Fruit fly (Drosophila melanogaster) whole organism, prepupa: ENCODE measurements around the gene CG15818.

ENCODE experiments used
- Blimp-1 ChIP-seq: fragments of 200-800 bp; sonication (Bioruptor generic); optimal IDR thresholded peaks from 3 replicates; lab custom pipeline; 2017; ENCODE audit warnings: missing biosample characterization, missing genetic modification characterization, mild to moderate bottlenecking, moderate library complexity, missing genetic modification reagents
- CG10631 ChIP-seq: fragments of 200-800 bp; sonication (Bioruptor generic); optimal IDR thresholded peaks from 2 replicates; lab custom pipeline; 2016; ENCODE audit warnings: missing biosample characterization, missing genetic modification characterization
- CG10669 ChIP-seq: fragments of 200-800 bp; sonication (Bioruptor generic); optimal IDR thresholded peaks from 3 replicates; lab custom pipeline; 2018; ENCODE audit warnings: missing biosample characterization, mild to moderate bottlenecking, missing genetic modification characterization, moderate library complexity
- CG11294 ChIP-seq: fragments of 200-800 bp; sonication (Bioruptor generic); IDR thresholded peaks from 2 replicates; pipeline ENCODE4 v1.3.6; 2022; ENCODE audit warnings: missing biosample characterization, missing genetic modification characterization
- CG11762 ChIP-seq: fragments of 200-800 bp; sonication (Bioruptor generic); optimal IDR thresholded peaks from 3 replicates; lab custom pipeline; 2016; ENCODE audit warnings: missing biosample characterization, missing genetic modification characterization; ENCODE audit not compliant: insufficient read depth
- CG11902 ChIP-seq: fragments of 200-800 bp; sonication (Bioruptor generic); optimal IDR thresholded peaks from 3 replicates; lab custom pipeline; 2016; ENCODE audit warnings: missing biosample characterization, missing genetic modification characterization
- CG15336 ChIP-seq: fragments of 200-800 bp; sonication (Bioruptor generic); IDR thresholded peaks from 2 replicates; pipeline ENCODE4 v1.3.6; 2022; ENCODE audit warnings: missing biosample characterization, missing genetic modification characterization
- CG1621 ChIP-seq: fragments of 200-800 bp; sonication (Bioruptor generic); optimal IDR thresholded peaks from 3 replicates; lab custom pipeline; 2018; ENCODE audit warnings: missing biosample characterization, mild to moderate bottlenecking, missing genetic modification characterization
- CG16779 ChIP-seq: fragments of 200-800 bp; sonication (Bioruptor generic); optimal IDR thresholded peaks from 3 replicates; lab custom pipeline; 2017; ENCODE audit warnings: missing biosample characterization, mild to moderate bottlenecking, missing genetic modification characterization
- CG31627 ChIP-seq: fragments of 200-800 bp; sonication (Bioruptor generic); optimal IDR thresholded peaks from 3 replicates; lab custom pipeline; 2016; ENCODE audit warnings: missing biosample characterization, missing genetic modification characterization
- CG32006 ChIP-seq: fragments of 200-800 bp; sonication (Bioruptor generic); optimal IDR thresholded peaks from 3 replicates; lab custom pipeline; 2017; ENCODE audit warnings: missing biosample characterization, mild to moderate bottlenecking, missing genetic modification characterization
- CG34406 ChIP-seq: fragments of 200-800 bp; sonication (Bioruptor generic); optimal IDR thresholded peaks from 3 replicates; lab custom pipeline; 2016; ENCODE audit warnings: missing biosample characterization, missing genetic modification characterization
- CG3919 ChIP-seq: fragments of 200-800 bp; sonication (Bioruptor generic); optimal IDR thresholded peaks from 3 replicates; lab custom pipeline; 2016; ENCODE audit warnings: missing biosample characterization, missing genetic modification characterization
- CG4318 ChIP-seq: fragments of 200-800 bp; sonication (Bioruptor generic); optimal IDR thresholded peaks from 3 replicates; lab custom pipeline; 2017; ENCODE audit warnings: missing biosample characterization, mild to moderate bottlenecking, missing genetic modification characterization
- CG6163 ChIP-seq: fragments of 200-800 bp; sonication (Bioruptor generic); IDR thresholded peaks from 3 replicates; pipeline ENCODE4 v1.3.6; 2022; ENCODE audit warnings: missing biosample characterization, missing genetic modification characterization
- CG6276 ChIP-seq: fragments of 200-800 bp; sonication (Bioruptor generic); optimal IDR thresholded peaks from 2 replicates; lab custom pipeline; 2017; ENCODE audit warnings: missing biosample characterization, mild to moderate bottlenecking, missing genetic modification characterization
- CG6792 ChIP-seq: fragments of 200-800 bp; sonication (Bioruptor generic); optimal IDR thresholded peaks from 3 replicates; lab custom pipeline; 2016; ENCODE audit warnings: missing biosample characterization, missing genetic modification characterization
- CG6808 ChIP-seq: fragments of 200-800 bp; sonication (Bioruptor generic); optimal IDR thresholded peaks from 3 replicates; lab custom pipeline; 2017; ENCODE audit warnings: missing biosample characterization, missing genetic modification characterization, mild to moderate bottlenecking, moderate library complexity, missing genetic modification reagents
- CG6854 ChIP-seq: fragments of 200-800 bp; sonication (Bioruptor generic); optimal IDR thresholded peaks from 2 replicates; lab custom pipeline; 2017; ENCODE audit warnings: missing biosample characterization, mild to moderate bottlenecking, missing genetic modification characterization
- CG7368 ChIP-seq: fragments of 200-800 bp; sonication (Bioruptor generic); optimal IDR thresholded peaks from 3 replicates; lab custom pipeline; 2016; ENCODE audit warnings: missing biosample characterization, missing genetic modification characterization
- CG8119 ChIP-seq: fragments of 200-800 bp; sonication (Bioruptor generic); IDR thresholded peaks from 3 replicates; pipeline ENCODE4 v1.3.6; 2022; ENCODE audit warnings: missing biosample characterization, missing genetic modification characterization
- CG8319 ChIP-seq: fragments of 200-800 bp; sonication (Bioruptor generic); optimal IDR thresholded peaks from 3 replicates; lab custom pipeline; 2016; ENCODE audit warnings: missing biosample characterization, missing genetic modification characterization
- CG9139 ChIP-seq: fragments of 200-800 bp; sonication (Bioruptor generic); optimal IDR thresholded peaks from 3 replicates; lab custom pipeline; 2017; ENCODE audit warnings: missing biosample characterization, mild to moderate bottlenecking, missing genetic modification characterization
- Eip75B ChIP-seq: fragments of 200-800 bp; sonication (Bioruptor generic); optimal IDR thresholded peaks from 3 replicates; lab custom pipeline; 2016; ENCODE audit warnings: missing biosample characterization, missing genetic modification characterization
- Eip78C ChIP-seq: fragments of 200-800 bp; sonication (Bioruptor generic); peaks from one replicate; lab custom pipeline; 2016; ENCODE audit warnings: missing biosample characterization, missing genetic modification characterization
- Ets21C ChIP-seq: fragments of 200-800 bp; sonication (Bioruptor generic); optimal IDR thresholded peaks from 3 replicates; lab custom pipeline; 2016; ENCODE audit warnings: missing biosample characterization, missing genetic modification characterization
- Ets96B ChIP-seq: fragments of 200-800 bp; optimal IDR thresholded peaks from 2 replicates; lab custom pipeline; 2019; ENCODE audit warnings: missing biosample characterization, mild to moderate bottlenecking, missing genetic modification characterization, moderate library complexity
- Gug ChIP-seq: fragments of 200-800 bp; sonication (Bioruptor generic); IDR thresholded peaks from 2 replicates; pipeline ENCODE4 v1.3.6; 2022; ENCODE audit warnings: missing biosample characterization, missing genetic modification characterization
- Hr38 ChIP-seq: sonication (Bioruptor generic); optimal IDR thresholded peaks from 2 replicates; lab custom pipeline; 2016; ENCODE audit warnings: missing biosample characterization, missing genetic modification characterization
- Hr39 ChIP-seq: fragments of 200-800 bp; sonication (Bioruptor generic); optimal IDR thresholded peaks from 2 replicates; lab custom pipeline; 2016; ENCODE audit warnings: missing biosample characterization, missing genetic modification characterization
- Lpt ChIP-seq: fragments of 200-800 bp; sonication (Bioruptor generic); optimal IDR thresholded peaks from 3 replicates; lab custom pipeline; 2016; ENCODE audit warnings: missing biosample characterization, missing genetic modification characterization
- Met ChIP-seq: fragments of 200-800 bp; sonication (Bioruptor generic); optimal IDR thresholded peaks from 3 replicates; lab custom pipeline; 2016; ENCODE audit warnings: missing biosample characterization, missing genetic modification characterization
- OdsH ChIP-seq: fragments of 200-800 bp; sonication (Bioruptor generic); optimal IDR thresholded peaks from 3 replicates; lab custom pipeline; 2016; ENCODE audit warnings: missing biosample characterization, missing genetic modification characterization
- Smox ChIP-seq: fragments of 200-800 bp; sonication (Bioruptor generic); optimal IDR thresholded peaks from 3 replicates; lab custom pipeline; 2016; ENCODE audit warnings: missing biosample characterization, missing genetic modification characterization
- Sox102F ChIP-seq: fragments of 200-800 bp; sonication (Bioruptor generic); optimal IDR thresholded peaks from 2 replicates; lab custom pipeline; 2016; ENCODE audit warnings: missing biosample characterization, mild to moderate bottlenecking, missing genetic modification characterization
- Sox14 ChIP-seq: fragments of 200-800 bp; sonication (Bioruptor generic); optimal IDR thresholded peaks from 3 replicates; lab custom pipeline; 2016; ENCODE audit warnings: missing biosample characterization, missing genetic modification characterization
- Sox15 ChIP-seq: fragments of 200-800 bp; sonication (Bioruptor generic); optimal IDR thresholded peaks from 3 replicates; lab custom pipeline; 2016; ENCODE audit warnings: missing biosample characterization, missing genetic modification characterization
- achi ChIP-seq: fragments of 200-800 bp; sonication (Bioruptor generic); optimal IDR thresholded peaks from 3 replicates; lab custom pipeline; 2016; ENCODE audit warnings: missing biosample characterization, missing genetic modification characterization
- acj6 ChIP-seq: fragments of 200-800 bp; sonication (Bioruptor generic); optimal IDR thresholded peaks from 3 replicates; lab custom pipeline; 2016; ENCODE audit warnings: missing biosample characterization, missing genetic modification characterization
- cyc ChIP-seq: fragments of 200-800 bp; sonication (Bioruptor generic); optimal IDR thresholded peaks from 3 replicates; lab custom pipeline; 2016; ENCODE audit warnings: missing biosample characterization, missing genetic modification characterization
- dsx ChIP-seq: fragments of 200-800 bp; optimal IDR thresholded peaks from 3 replicates; lab custom pipeline; 2019; ENCODE audit warnings: missing biosample characterization, mild to moderate bottlenecking, missing genetic modification characterization, moderate library complexity; ENCODE audit not compliant: poor library complexity, severe bottlenecking
- eg ChIP-seq: fragments of 200-800 bp; sonication (Bioruptor generic); IDR thresholded peaks from 3 replicates; pipeline ENCODE4 v1.3.6; 2022; ENCODE audit warnings: missing biosample characterization, missing genetic modification characterization
- fd59A ChIP-seq: fragments of 200-800 bp; sonication (Bioruptor generic); optimal IDR thresholded peaks from 2 replicates; lab custom pipeline; 2017; ENCODE audit warnings: missing biosample characterization, mild to moderate bottlenecking, missing genetic modification characterization, missing genetic modification reagents
- fd85E ChIP-seq: fragments of 200-800 bp; sonication (Bioruptor generic); optimal IDR thresholded peaks from 3 replicates; lab custom pipeline; 2016; ENCODE audit warnings: missing biosample characterization, missing genetic modification characterization
- fkh ChIP-seq: fragments of 200-800 bp; sonication (Bioruptor generic); optimal IDR thresholded peaks from 3 replicates; lab custom pipeline; 2017; ENCODE audit warnings: missing biosample characterization, mild to moderate bottlenecking, missing genetic modification characterization, moderate library complexity
- net ChIP-seq: fragments of 200-800 bp; sonication (Bioruptor generic); optimal IDR thresholded peaks from 3 replicates; lab custom pipeline; 2016; ENCODE audit warnings: missing biosample characterization, missing genetic modification characterization
- pdm3 ChIP-seq: fragments of 200-800 bp; sonication (Bioruptor generic); optimal IDR thresholded peaks from 3 replicates; lab custom pipeline; 2016; ENCODE audit warnings: missing biosample characterization, missing genetic modification characterization
- salr ChIP-seq, 2 experiments: fragments of 200-800 bp; sonication (Bioruptor generic); optimal IDR thresholded peaks; 3 replicates each; lab custom pipeline; 2016 to 2018; ENCODE audit warnings: missing biosample characterization in 2 of 2, missing genetic modification characterization in 2 of 2, mild to moderate bottlenecking in 1 of 2
- spab ChIP-seq: fragments of 200-800 bp; sonication (Bioruptor generic); optimal IDR thresholded peaks from 2 replicates; lab custom pipeline; 2017; ENCODE audit warnings: missing biosample characterization, mild to moderate bottlenecking, missing genetic modification characterization, missing genetic modification reagents
- svp ChIP-seq: fragments of 200-800 bp; sonication (Bioruptor generic); peaks from one replicate; lab custom pipeline; 2016; ENCODE audit warnings: missing biosample characterization, missing genetic modification characterization
- topi ChIP-seq: fragments of 200-800 bp; sonication (Bioruptor generic); optimal IDR thresholded peaks from 3 replicates; lab custom pipeline; 2016; ENCODE audit warnings: missing biosample characterization, missing genetic modification characterization
- vri ChIP-seq: fragments of 200-800 bp; sonication (Bioruptor generic); optimal IDR thresholded peaks from 3 replicates; lab custom pipeline; 2016; ENCODE audit warnings: missing biosample characterization, mild to moderate bottlenecking, missing genetic modification characterization

The CG15818 gene

dm6 chr2L:7433957-7434736 lies 23.4 kb downstream of the CG15818 start:
- TF ChIP-seq Hr39 = no peak
- TF ChIP-seq CG16779 (tag; lab: Kevin White, UChicago) = no peak
- no peak for TF ChIP-seq acj6
- 0 out of 2 replicates have a peak, but pooled peaks have one; percentile 8 for TF ChIP-seq Gug (GFP tag; lab: Robert Waterston, UW)
- TF ChIP-seq CG31627 = no peak
- TF ChIP-seq CG34406 (GFP tag; lab: Kevin White, UChicago) = peak; percentile 31
- no peak for TF ChIP-seq Blimp-1 (GFP tag; lab: Kevin White, UChicago)
- TF ChIP-seq CG11762 (GFP tag; lab: Kevin White, UChicago) = no peak
- TF ChIP-seq CG32006 (GFP tag; lab: Kevin White, UChicago) = peak; percentile 56
- TF ChIP-seq Hr38 = no peak
- no peak for TF ChIP-seq fd85E
- peak; percentile 60 for TF ChIP-seq Eip78C
- no peak for TF ChIP-seq salr (GFP tag; optimal IDR thresholded peaks at IDR 0.05; lab: Kevin White, UChicago)
- TF ChIP-seq topi = no peak
- peak; percentile 49; the same call in 1 of the 3 replicates for TF ChIP-seq eg (GFP tag; lab: Robert Waterston, UW)
- no peak for TF ChIP-seq CG7368
- no peak for TF ChIP-seq Ets21C
- peak; percentile 64 for TF ChIP-seq CG8119
- peak; percentile 18 for TF ChIP-seq CG10631 (GFP tag; lab: Kevin White, UChicago)
- TF ChIP-seq achi (GFP tag; lab: Kevin White, UChicago) = peak; percentile 15
- TF ChIP-seq OdsH (GFP tag; lab: Kevin White, UChicago) = peak; percentile 23
- TF ChIP-seq fkh (GFP tag; lab: Kevin White, UChicago) = peak; percentile 11
- TF ChIP-seq CG10669 (GFP tag; lab: Kevin White, UChicago) = no peak
- no peak for TF ChIP-seq CG6792 (GFP tag; lab: Kevin White, UChicago)
- TF ChIP-seq CG9139 (GFP tag; lab: Kevin White, UChicago) = no peak
- TF ChIP-seq spab (GFP tag; lab: Kevin White, UChicago) = no peak
- no peak for TF ChIP-seq CG6276 (GFP tag; lab: Kevin White, UChicago)
- no peak for TF ChIP-seq CG4318 (GFP tag; lab: Kevin White, UChicago)
- TF ChIP-seq svp (GFP tag; lab: Kevin White, UChicago) = no peak
- TF ChIP-seq Lpt (GFP tag; lab: Kevin White, UChicago) = no peak
- no peak for TF ChIP-seq CG3919 (GFP tag; lab: Kevin White, UChicago)
- no peak for TF ChIP-seq Met (GFP tag; lab: Kevin White, UChicago)
- no peak for TF ChIP-seq CG6163 (GFP tag; lab: Robert Waterston, UW)
- TF ChIP-seq dsx = no peak
- no peak for TF ChIP-seq cyc (GFP tag; lab: Kevin White, UChicago)
- TF ChIP-seq CG6808 = no peak
- TF ChIP-seq pdm3 = no peak
- TF ChIP-seq vri (GFP tag; lab: Kevin White, UChicago) = peak; percentile 74
- no peak for TF ChIP-seq CG8319
- TF ChIP-seq net (GFP tag; lab: Kevin White, UChicago) = no peak
- TF ChIP-seq Sox15 (GFP tag; lab: Kevin White, UChicago) = no peak
- no peak for TF ChIP-seq CG6854
- no peak for TF ChIP-seq Smox (GFP tag; lab: Kevin White, UChicago)
- no peak for TF ChIP-seq CG11902 (GFP tag; lab: Kevin White, UChicago)
- TF ChIP-seq Sox102F (GFP tag; lab: Kevin White, UChicago) = no peak
- TF ChIP-seq CG15336 (GFP tag; lab: Robert Waterston, UW) = peak; percentile 61
- TF ChIP-seq Ets96B (tag; lab: Kevin White, UChicago) = peak; percentile 48
- TF ChIP-seq Sox14 (GFP tag; lab: Kevin White, UChicago) = no peak
- TF ChIP-seq CG11294 (GFP tag; lab: Robert Waterston, UW) = no peak
- no peak for TF ChIP-seq fd59A
- TF ChIP-seq CG1621 (tag; lab: Kevin White, UChicago) = no peak
- peak; percentile 11 for TF ChIP-seq Eip75B (GFP tag; lab: Kevin White, UChicago)
